Worm (Caenorhabditis elegans): ENCODE measurements around the gene B0034.5.

Gene B0034.5

ce11 chrII:5936009-5936408 lies 38.8 kb downstream of the B0034.5 start (continued):
- no peak for TF ChIP-seq attf-4 (tag; optimal IDR thresholded peaks at IDR 0.05)
- no peak for TF ChIP-seq snpc-4 (tag; optimal IDR thresholded peaks at IDR 0.05)
- TF ChIP-seq Y48G9A.11 (GFP tag; IDR thresholded peaks at IDR 0.05) = no peak
- no peak for TF ChIP-seq tag-97 (GFP tag; IDR thresholded peaks at IDR 0.05)
- no peak for TF ChIP-seq unc-39 (tag; optimal IDR thresholded peaks at IDR 0.05)
- TF ChIP-seq nhr-11 (tag; optimal IDR thresholded peaks at IDR 0.05) = no peak
- no peak for TF ChIP-seq F10B5.3 (tag; optimal IDR thresholded peaks at IDR 0.05)
- no peak for TF ChIP-seq dmd-9 (GFP tag; IDR thresholded peaks at IDR 0.05)
- TF ChIP-seq ces-1 (GFP tag; optimal IDR thresholded peaks at IDR 0.05) = no peak
- TF ChIP-seq daf-16 (GFP tag; optimal IDR thresholded peaks at IDR 0.05) = no peak
- peak; percentile 90 for TF ChIP-seq daf-16 (tag; optimal IDR thresholded peaks at IDR 0.05)
- no peak for TF ChIP-seq F37D6.2 (tag; optimal IDR thresholded peaks at IDR 0.05)
- no peak for TF ChIP-seq saeg-2 (GFP tag; IDR thresholded peaks at IDR 0.05)
- no peak for TF ChIP-seq zip-11 (GFP tag; IDR thresholded peaks at IDR 0.05)
- no peak for TF ChIP-seq D1046.2 (GFP tag; IDR thresholded peaks at IDR 0.05)
- peak in 1 of 2 experiments; percentile 66 for TF ChIP-seq hif-1 (tag; optimal IDR thresholded peaks at IDR 0.05)
- no peak for TF ChIP-seq ceh-82 (tag; optimal IDR thresholded peaks at IDR 0.05)
- no peak for TF ChIP-seq F26F4.8 (GFP tag; conservative IDR thresholded peaks at IDR 0.05)
- no peak; the same call in 1 of the 2 replicates for TF ChIP-seq zfp-3 (GFP tag; conservative IDR thresholded peaks at IDR 0.05)
- TF ChIP-seq sdz-12 (GFP tag; optimal IDR thresholded peaks at IDR 0.05) = no peak
- TF ChIP-seq arid-1 (GFP tag; conservative IDR thresholded peaks at IDR 0.05) = no peak
- no peak for TF ChIP-seq nhr-42 (GFP tag; IDR thresholded peaks at IDR 0.05)
- no peak for TF ChIP-seq nhr-6 (tag; optimal IDR thresholded peaks at IDR 0.05)
- no peak for TF ChIP-seq rbr-2 (tag; optimal IDR thresholded peaks at IDR 0.05)
- TF ChIP-seq skn-1 (tag; optimal IDR thresholded peaks at IDR 0.05) = no peak
- TF ChIP-seq dpl-1 (GFP tag; optimal IDR thresholded peaks at IDR 0.05) = no peak
- TF ChIP-seq nhr-102 (tag; optimal IDR thresholded peaks at IDR 0.05) = no peak
- peak in 1 of 2 experiments; percentile 47 for TF ChIP-seq lsy-2 (tag; optimal IDR thresholded peaks at IDR 0.05)
- TF ChIP-seq daf-12 (tag; optimal IDR thresholded peaks at IDR 0.05) = no peak
- peak; percentile 56; the same call in 1 of the 2 replicates for TF ChIP-seq php-3 (GFP tag; IDR thresholded peaks at IDR 0.05)
- TF ChIP-seq ceh-32 (tag; optimal IDR thresholded peaks at IDR 0.05; ENCODE audit: poor library complexity) = no peak
- no peak for TF ChIP-seq T26A8.4 (GFP tag; IDR thresholded peaks at IDR 0.05)
- no peak for TF ChIP-seq vab-7 (GFP tag; IDR thresholded peaks at IDR 0.05)
- no peak for TF ChIP-seq zip-2 (tag; optimal IDR thresholded peaks at IDR 0.05)
- no peak for TF ChIP-seq cey-2 (tag; optimal IDR thresholded peaks at IDR 0.05; ENCODE audit: borderline replicate concordance, insufficient read depth)
- no peak for TF ChIP-seq Y75B8A.6 (GFP tag; IDR thresholded peaks at IDR 0.05)
- TF ChIP-seq lir-3 (tag; optimal IDR thresholded peaks at IDR 0.05) = no peak
- TF ChIP-seq nhr-10 (tag; optimal IDR thresholded peaks at IDR 0.05) = no peak
- no peak for TF ChIP-seq ceh-44 (GFP tag; IDR thresholded peaks at IDR 0.05)
- TF ChIP-seq nhr-25 (tag; optimal IDR thresholded peaks at IDR 0.05; ENCODE audit: borderline replicate concordance, insufficient read depth) = no peak
- TF ChIP-seq ceh-62 (tag; optimal IDR thresholded peaks at IDR 0.05) = no peak
- TF ChIP-seq ctbp-1 (GFP tag; IDR thresholded peaks at IDR 0.05) = no peak
- no peak for TF ChIP-seq F49E8.2 (tag; optimal IDR thresholded peaks at IDR 0.05; ENCODE audit: borderline replicate concordance)
- TF ChIP-seq ztf-7 (tag; optimal IDR thresholded peaks at IDR 0.05) = no peak
- no peak for TF ChIP-seq ama-1 (optimal IDR thresholded peaks at IDR 0.05)
- TF ChIP-seq hlh-11 (tag; optimal IDR thresholded peaks at IDR 0.05) = peak; percentile 74
- no peak for TF ChIP-seq pha-4 (GFP tag; IDR thresholded peaks at IDR 0.05)
- no peak for TF ChIP-seq pha-4 (tag; optimal IDR thresholded peaks at IDR 0.05)
- TF ChIP-seq mep-1 (tag; optimal IDR thresholded peaks at IDR 0.05) = no peak
- peak in 1 of 2 experiments; percentile 84 for TF ChIP-seq unc-62 (GFP tag; optimal IDR thresholded peaks at IDR 0.05 in 1 of 2)
- no peak for TF ChIP-seq unc-62 (tag; optimal IDR thresholded peaks at IDR 0.05)
- peak; percentile 66; the same call in 1 of the 2 replicates for TF ChIP-seq tra-1 (GFP tag; IDR thresholded peaks at IDR 0.05)
- TF ChIP-seq T20F7.1 (GFP tag; optimal IDR thresholded peaks at IDR 0.05) = peak; percentile 31

All from whole organism, L4 larva.